Worm (Caenorhabditis elegans) whole organism, L4 larva: Measurements from ENCODE around the gene ced-7.

ENCODE experiments used
- duxl-1 ChIP-seq: sonication (generic microtip); optimal IDR thresholded peaks from 2 replicates; lab custom pipeline; 2016; ENCODE audit warnings: mild to moderate bottlenecking, missing genetic modification characterization, moderate library complexity, missing compliant biosample characterization; ENCODE audit not compliant: poor library complexity
- ztf-11 ChIP-seq: fragments of 150-350 bp; optimal IDR thresholded peaks from 2 replicates; lab custom pipeline; 2014; ENCODE audit warnings: missing biosample characterization, missing genetic modification characterization

- TF ChIP-seq duxl-1 (tag; lab: Kevin White, UChicago) (no peak), ztf-11 (tag; lab: Kevin White, UChicago) (no peak)
These were observed 28.8 kb upstream of the ced-7 start, which contains the start of gene clec-161 for ce11 chrIII:9608650-9609049.
